Fruit fly (Drosophila melanogaster) S2 (cell line): ENCODE data around the gene cwo.

ENCODE experiments used
- CG8478 ChIP-seq: fragments of >200 bp; optimal IDR thresholded peaks from 2 replicates; lab custom pipeline; 2018
- CTCF ChIP-seq, 2 experiments: fragments of >200 bp; optimal IDR thresholded peaks; 2 replicates each; lab custom pipeline; 2018

The cwo gene

DNA sequence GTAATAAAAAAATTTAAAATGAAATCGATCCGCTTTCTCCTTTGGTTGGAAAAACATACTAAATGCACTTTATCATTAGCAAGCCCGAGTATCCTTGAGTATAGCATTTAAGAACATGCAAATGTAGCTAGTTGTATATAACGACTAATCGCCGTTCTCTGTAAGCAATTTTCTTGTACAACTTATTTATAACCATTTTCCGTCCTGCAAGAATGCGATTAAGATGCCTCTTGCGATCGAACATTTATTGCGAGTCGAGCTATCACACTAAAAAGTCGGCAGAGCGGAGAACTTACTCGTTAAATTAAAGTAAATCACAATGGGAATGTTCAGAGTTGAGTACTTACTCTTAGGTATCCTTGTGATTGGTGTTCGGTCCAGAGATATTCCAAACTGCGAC, 12.7 kb downstream of the cwo start, which contains the start of gene mthl11:
TSS of gene mthl11 (plus strand) at position 301 of the 400 bp plus-strand sequence.
- no peak for TF ChIP-seq CTCF (optimal IDR thresholded peaks at IDR 0.05; lab: Kevin White, UChicago)
- TF ChIP-seq CG8478 (lab: Kevin White, UChicago) = no peak

DNA sequence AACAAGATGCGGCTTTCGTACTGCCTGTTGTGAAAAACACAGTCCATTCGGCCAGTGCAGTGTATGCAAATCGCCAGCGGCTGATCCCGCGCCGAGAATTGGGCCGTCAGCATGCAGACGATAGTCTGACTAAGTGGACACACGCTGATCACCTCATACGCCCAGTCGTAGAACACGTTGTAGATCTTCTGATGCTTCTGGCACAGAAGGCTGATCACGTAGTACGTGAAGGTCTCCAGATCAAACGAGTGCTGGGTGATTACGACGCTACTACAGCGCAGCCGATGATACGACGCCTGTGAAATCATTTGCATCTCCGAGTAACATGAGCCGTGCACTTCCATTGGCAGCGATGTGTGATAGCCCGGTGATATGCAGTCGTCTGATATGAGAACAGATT, 15.9 kb downstream of the cwo start:
- no peak for TF ChIP-seq CG8478 (lab: Kevin White, UChicago)
- TF ChIP-seq CTCF (optimal IDR thresholded peaks at IDR 0.05; lab: Kevin White, UChicago) = no peak

dm6 chr3R:10407066-10407465, 19.0 kb downstream of the cwo start, which contains the start of gene CG6325:
TSS of gene CG6325 (minus strand) at chr3R:10407285.
- TF ChIP-seq CTCF (optimal IDR thresholded peaks at IDR 0.05; lab: Kevin White, UChicago) = no peak
- no peak for TF ChIP-seq CG8478 (lab: Kevin White, UChicago)

DNA sequence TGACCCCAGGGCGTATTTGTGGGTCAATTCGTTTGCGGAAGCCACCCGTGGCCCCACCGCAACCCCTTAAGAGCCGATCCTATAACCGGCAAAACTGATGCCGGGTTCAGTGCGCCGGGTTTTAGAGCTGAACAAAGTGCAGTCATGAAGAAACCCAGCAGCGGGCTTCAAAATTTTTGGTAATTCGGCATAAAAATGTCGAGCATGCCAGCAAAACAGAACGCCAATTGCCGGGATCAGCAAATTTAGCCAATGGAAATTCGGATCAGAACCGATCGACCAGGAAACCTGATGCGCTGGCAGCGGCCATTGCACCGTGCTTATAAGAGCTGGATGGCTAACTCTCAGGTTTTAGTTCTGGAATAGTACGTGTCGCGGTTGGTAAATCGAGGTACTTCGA, 19.6 kb downstream of the cwo start:
- no peak for TF ChIP-seq CTCF (optimal IDR thresholded peaks at IDR 0.05; lab: Kevin White, UChicago)
- no peak for TF ChIP-seq CG8478 (lab: Kevin White, UChicago)

DNA sequence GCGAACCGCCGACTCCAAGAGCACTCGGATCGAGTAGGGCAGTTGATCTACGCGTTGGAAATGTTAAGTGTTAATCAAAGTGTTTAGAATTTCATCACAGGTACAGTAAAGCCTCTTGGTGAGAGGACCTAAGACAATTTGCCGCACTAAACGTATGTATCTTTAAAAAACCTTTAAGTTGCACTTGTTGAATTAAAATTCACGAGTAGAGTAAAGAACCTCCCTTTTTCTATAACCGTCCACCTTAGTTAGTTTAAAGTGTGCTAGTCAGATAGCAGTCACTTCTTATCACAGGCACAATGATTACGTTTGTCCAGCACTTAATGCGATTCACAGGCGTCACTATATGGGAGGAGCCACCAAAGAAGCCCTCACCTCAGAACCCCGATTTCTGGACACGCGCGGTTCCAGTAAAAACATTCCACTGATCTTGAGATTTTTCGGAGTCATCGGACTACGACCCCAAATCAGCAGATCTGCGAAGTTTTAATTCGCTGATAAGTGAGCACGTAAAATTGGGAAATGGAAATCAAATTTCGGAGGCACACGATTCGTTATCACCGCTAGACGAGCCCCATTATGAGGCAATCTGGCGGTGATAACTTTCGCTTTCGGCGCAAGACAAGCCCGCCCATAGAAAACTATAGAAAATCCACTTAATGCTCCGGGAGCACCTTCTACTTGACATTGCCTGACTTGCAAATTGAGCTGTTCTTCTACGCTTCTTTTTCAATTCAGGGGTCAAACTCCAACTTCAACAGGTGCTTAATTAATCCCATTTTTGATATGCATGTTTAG, 23.9 kb downstream of the cwo start:
- TF ChIP-seq CG8478 (lab: Kevin White, UChicago) (no peak), CTCF (optimal IDR thresholded peaks at IDR 0.05; lab: Kevin White, UChicago) (no peak)

- TF ChIP-seq CTCF (optimal IDR thresholded peaks at IDR 0.05; lab: Kevin White, UChicago) (no peak), CG8478 (lab: Kevin White, UChicago) (no peak)
Measured at dm6 chr3R:10412550-10413459, 24.7 kb downstream of the cwo start, which contains the start of the genes Irp-1B and Rrp46. TSS of gene Irp-1B (minus strand) at chr3R:10412869. TSS of gene Rrp46 (plus strand) at chr3R:10413301.

dm6 chr3R:10415923-10416322, 27.9 kb downstream of the cwo start, which contains the start of gene CG6345:
TSS of gene CG6345 (minus strand) at chr3R:10416046.
- TF ChIP-seq CTCF (optimal IDR thresholded peaks at IDR 0.05; lab: Kevin White, UChicago) = peak; percentile 76 to 95
- no peak for TF ChIP-seq CG8478 (lab: Kevin White, UChicago)

DNA sequence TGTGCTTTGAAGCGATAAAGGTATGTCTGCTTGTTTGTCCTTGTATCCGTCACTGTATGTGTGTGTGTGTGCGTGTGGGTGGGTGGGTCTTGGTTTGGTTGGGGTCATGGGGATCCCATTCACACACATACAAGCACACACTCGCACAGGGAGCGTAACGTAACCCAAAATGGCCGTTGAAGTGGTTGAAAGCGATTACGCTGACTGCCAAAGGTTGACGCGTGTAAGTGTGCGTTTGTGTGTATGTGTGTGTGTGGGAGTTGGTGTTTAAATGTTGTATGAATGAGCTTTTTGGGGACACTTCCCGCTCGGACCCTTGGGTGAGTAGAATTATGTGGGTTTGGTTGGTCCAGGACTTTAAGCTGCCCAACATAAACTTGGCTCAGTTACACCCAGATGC, 33.1 kb downstream of the cwo start:
- TF ChIP-seq CTCF (optimal IDR thresholded peaks at IDR 0.05; lab: Kevin White, UChicago) (no peak), CG8478 (lab: Kevin White, UChicago) (no peak)

DNA sequence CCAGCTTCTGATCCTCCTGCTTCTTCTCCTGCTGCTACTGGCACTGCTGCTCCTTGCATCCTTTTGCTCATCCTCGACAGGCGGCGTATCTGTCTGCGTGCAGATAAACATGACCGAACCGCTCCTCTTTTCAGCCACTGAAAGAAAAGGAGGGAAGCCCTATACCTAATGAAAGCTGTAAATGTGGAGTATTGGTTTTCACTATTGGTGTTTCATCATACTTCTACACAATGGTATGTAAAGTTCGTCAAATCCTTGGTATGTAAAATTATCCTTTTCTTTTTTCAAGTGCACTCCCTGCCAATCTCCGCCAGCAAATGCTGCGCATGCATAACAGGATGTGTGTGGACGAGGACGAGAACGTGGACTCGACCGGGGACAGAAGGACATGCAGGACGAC, 40.3 kb downstream of the cwo start, which contains the start of gene CG46270:
TSS of gene CG46270 (minus strand) at position 101 of the 400 bp plus-strand sequence.
- TF ChIP-seq CTCF (optimal IDR thresholded peaks at IDR 0.05; lab: Kevin White, UChicago) (no peak), CG8478 (lab: Kevin White, UChicago) (no peak)

DNA sequence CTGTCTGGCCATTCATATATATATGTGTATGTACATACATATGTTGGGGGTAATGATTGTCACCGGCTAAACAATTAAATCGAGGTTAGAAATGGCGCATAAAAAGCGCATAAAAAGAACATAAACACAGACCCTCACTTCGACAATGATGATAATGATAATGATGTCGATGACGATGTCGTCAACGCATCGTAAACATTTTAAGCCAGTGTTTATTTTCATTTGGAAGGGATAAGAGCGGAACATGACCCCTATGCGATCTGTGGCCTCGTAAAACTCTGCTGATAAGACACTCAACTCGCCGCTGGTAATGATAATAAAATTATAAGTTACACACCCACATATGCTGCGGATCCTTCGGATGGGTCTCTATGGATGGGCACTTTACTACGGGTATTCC, 43.0 kb downstream of the cwo start:
- no peak for TF ChIP-seq CTCF (optimal IDR thresholded peaks at IDR 0.05; lab: Kevin White, UChicago)
- TF ChIP-seq CG8478 (lab: Kevin White, UChicago) = no peak

dm6 chr3R:10433408-10433980, 45.4 kb downstream of the cwo start:
- no peak for TF ChIP-seq CTCF (optimal IDR thresholded peaks at IDR 0.05; lab: Kevin White, UChicago)

- TF ChIP-seq CTCF (optimal IDR thresholded peaks at IDR 0.05; lab: Kevin White, UChicago) (no peak), CG8478 (lab: Kevin White, UChicago) (no peak)
Measured at dm6 chr3R:10434489-10434888, 46.4 kb downstream of the cwo start, which contains the start of gene Cyp12e1. TSS of gene Cyp12e1 (plus strand) at chr3R:10434789.

DNA sequence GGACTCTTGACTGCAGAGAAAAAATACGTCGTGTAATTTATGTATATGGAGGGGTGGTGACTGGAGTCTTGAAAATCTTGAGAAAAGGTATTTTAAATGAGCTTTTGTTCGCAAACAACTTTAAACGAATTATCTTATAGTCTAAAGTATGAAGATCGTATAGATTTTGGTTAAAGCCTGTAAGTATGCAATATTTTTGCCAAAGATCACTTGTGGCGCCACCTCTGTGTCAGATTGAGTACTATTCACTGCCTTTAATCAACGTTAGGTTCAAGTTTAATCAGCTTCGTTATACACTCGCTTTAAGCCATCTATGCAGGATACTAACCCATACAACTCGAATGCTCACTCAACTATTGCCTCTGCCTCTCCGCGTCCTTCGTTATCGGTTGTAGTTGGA, 48.9 kb downstream of the cwo start:
- TF ChIP-seq CG8478 (lab: Kevin White, UChicago) = no peak
- peak; percentile 93 to 96 for TF ChIP-seq CTCF (optimal IDR thresholded peaks at IDR 0.05; lab: Kevin White, UChicago)

- TF ChIP-seq CG8478 (lab: Kevin White, UChicago) = no peak
- no peak for TF ChIP-seq CTCF (optimal IDR thresholded peaks at IDR 0.05; lab: Kevin White, UChicago)
Measured at dm6 chr3R:10448957-10449356, 60.9 kb downstream of the cwo start.
